Fruit fly (Drosophila melanogaster): ENCODE results near the gene Nrx-IV.

DNA sequence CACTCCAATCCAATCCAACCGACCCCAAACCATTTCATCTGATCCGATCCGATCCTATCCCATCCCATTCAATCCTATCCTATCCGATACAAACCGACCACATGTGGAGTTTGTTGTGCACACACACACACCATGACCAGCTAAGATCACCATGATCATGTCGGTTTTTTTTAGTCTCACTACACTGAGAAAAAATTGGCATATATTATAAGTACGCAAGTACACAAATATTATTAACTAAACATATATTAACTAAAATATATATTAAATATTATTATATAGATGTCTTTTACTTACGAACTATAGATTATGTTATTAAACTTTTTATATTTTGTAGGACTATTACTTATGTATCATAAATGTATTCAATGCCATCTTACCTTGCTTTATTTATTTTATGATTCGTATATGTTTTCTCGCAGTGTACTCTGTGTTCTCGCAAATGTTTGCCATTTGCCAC, 44.4 kb upstream of the Nrx-IV start:
- TF ChIP-seq CG8478 (optimal IDR thresholded peaks at IDR 0.05) (no peak), CTCF (optimal IDR thresholded peaks at IDR 0.05) (no peak)
